Fruit fly (Drosophila melanogaster) whole organism, embryonic: ENCODE data around the gene Prx2.

ENCODE experiments used
- Aef1 ChIP-seq: fragments of 200-800 bp; sonication (Bioruptor generic); IDR thresholded peaks from 3 replicates; pipeline ENCODE4 v1.3.6; 2022; ENCODE audit warnings: missing biosample characterization, missing genetic modification characterization
- Atf3 ChIP-seq: fragments of 200-800 bp; sonication (Bioruptor generic); optimal IDR thresholded peaks from 3 replicates; lab custom pipeline; 2016; ENCODE audit warnings: missing biosample characterization, missing genetic modification characterization
- CG10462 ChIP-seq: fragments of 200-800 bp; sonication (Bioruptor generic); optimal IDR thresholded peaks from 2 replicates; lab custom pipeline; 2016; ENCODE audit warnings: missing biosample characterization, missing genetic modification characterization
- CG10565 ChIP-seq: fragments of 200-800 bp; sonication (Bioruptor generic); optimal IDR thresholded peaks from 3 replicates; lab custom pipeline; 2016; ENCODE audit warnings: missing biosample characterization, mild to moderate bottlenecking, missing genetic modification characterization
- CG11504 ChIP-seq: fragments of 200-800 bp; sonication (Bioruptor generic); optimal IDR thresholded peaks from 3 replicates; lab custom pipeline; 2019; ENCODE audit warnings: missing biosample characterization, mild to moderate bottlenecking, missing genetic modification characterization, moderate library complexity
- CG11560 ChIP-seq: fragments of 200-800 bp; sonication (Bioruptor generic); IDR thresholded peaks from 3 replicates; pipeline ENCODE4 v1.3.6; 2022; ENCODE audit warnings: missing biosample characterization, missing genetic modification characterization
- CG12219 ChIP-seq: fragments of 200-800 bp; sonication (Bioruptor generic); optimal IDR thresholded peaks from 3 replicates; lab custom pipeline; 2018; ENCODE audit warnings: missing biosample characterization, mild to moderate bottlenecking, missing genetic modification characterization
- CG14965 ChIP-seq: fragments of 200-800 bp; sonication (Bioruptor generic); optimal IDR thresholded peaks from 2 replicates; lab custom pipeline; 2016; ENCODE audit warnings: missing biosample characterization, missing genetic modification characterization, borderline replicate concordance
- CG1603 ChIP-seq: fragments of 200-800 bp; sonication (Bioruptor generic); optimal IDR thresholded peaks from 2 replicates; lab custom pipeline; 2019; ENCODE audit warnings: missing biosample characterization, mild to moderate bottlenecking, missing genetic modification characterization, moderate library complexity
- CG1647 ChIP-seq: fragments of 200-800 bp; sonication (Bioruptor generic); optimal IDR thresholded peaks from 3 replicates; lab custom pipeline; 2016; ENCODE audit warnings: missing biosample characterization, missing genetic modification characterization
- CG16815 ChIP-seq: fragments of 200-800 bp; sonication (Bioruptor generic); optimal IDR thresholded peaks from 3 replicates; lab custom pipeline; 2017; ENCODE audit warnings: missing biosample characterization, mild to moderate bottlenecking, missing genetic modification characterization
- CG2712 ChIP-seq: fragments of 200-800 bp; optimal IDR thresholded peaks from 3 replicates; lab custom pipeline; 2019; ENCODE audit warnings: missing biosample characterization, mild to moderate bottlenecking, missing genetic modification characterization, moderate library complexity
- CG2889 ChIP-seq: fragments of 200-800 bp; sonication (Bioruptor generic); IDR thresholded peaks from 3 replicates; pipeline ENCODE4 v1.3.6; 2022; ENCODE audit warnings: missing biosample characterization, missing genetic modification characterization
- CG3281 ChIP-seq: fragments of 200-800 bp; sonication (Bioruptor generic); optimal IDR thresholded peaks from 3 replicates; lab custom pipeline; 2017; ENCODE audit warnings: missing biosample characterization, mild to moderate bottlenecking, missing genetic modification characterization
- CG4404 ChIP-seq: fragments of 200-800 bp; sonication (Bioruptor generic); IDR thresholded peaks from 2 replicates; pipeline ENCODE4 v1.3.6; 2022; ENCODE audit warnings: missing biosample characterization, missing genetic modification characterization
- CG5180 ChIP-seq: fragments of 200-800 bp; sonication (Bioruptor generic); optimal IDR thresholded peaks from 3 replicates; lab custom pipeline; 2017; ENCODE audit warnings: missing biosample characterization, missing genetic modification characterization, mild to moderate bottlenecking, moderate library complexity, missing genetic modification reagents
- CG8388 ChIP-seq: fragments of 200-800 bp; sonication (Bioruptor generic); optimal IDR thresholded peaks from 2 replicates; lab custom pipeline; 2019; ENCODE audit warnings: missing biosample characterization, mild to moderate bottlenecking, missing genetic modification characterization, moderate library complexity
- CG8478 ChIP-seq: fragments of >200 bp; optimal IDR thresholded peaks from 2 replicates; lab custom pipeline; 2018
- E2f1 ChIP-seq: fragments of 200-800 bp; sonication (Bioruptor generic); IDR thresholded peaks from 2 replicates; pipeline ENCODE4 v1.3.6; 2022; ENCODE audit warnings: missing biosample characterization, missing genetic modification characterization
- Elba2 ChIP-seq: fragments of 200-800 bp; sonication (Bioruptor generic); optimal IDR thresholded peaks from 3 replicates; lab custom pipeline; 2016; ENCODE audit warnings: missing biosample characterization, missing genetic modification characterization
- Fer1 ChIP-seq: fragments of 200-800 bp; sonication (Bioruptor generic); optimal IDR thresholded peaks from 2 replicates; lab custom pipeline; 2017; ENCODE audit warnings: missing biosample characterization, mild to moderate bottlenecking, missing genetic modification characterization
- Hr78 ChIP-seq, 2 experiments: fragments of 200-800 bp in 1 of 2; fragments of >200 bp in 1 of 2; sonication (Bioruptor generic) in 1 of 2; optimal IDR thresholded peaks; 2 replicates each; lab custom pipeline; 2017 to 2019; ENCODE audit warnings: missing biosample characterization in 2 of 2, missing genetic modification characterization in 2 of 2, mild to moderate bottlenecking in 1 of 2, moderate library complexity in 1 of 2
- Lim3 ChIP-seq: fragments of 200-800 bp; sonication (Bioruptor generic); IDR thresholded peaks from 2 replicates; pipeline ENCODE4 v1.3.6; 2022; ENCODE audit warnings: missing biosample characterization, missing genetic modification characterization
- MESR4 ChIP-seq: fragments of 200-800 bp; sonication (Bioruptor generic); optimal IDR thresholded peaks from 2 replicates; lab custom pipeline; 2018; ENCODE audit warnings: missing biosample characterization, mild to moderate bottlenecking, missing genetic modification characterization, moderate library complexity
- Mad ChIP-seq: fragments of 200-800 bp; sonication (Bioruptor generic); optimal IDR thresholded peaks from 2 replicates; lab custom pipeline; 2016; ENCODE audit warnings: missing biosample characterization, missing genetic modification characterization
- Med ChIP-seq: fragments of 200-800 bp; sonication (Bioruptor generic); peaks from one replicate; lab custom pipeline; 2016; ENCODE audit warnings: missing biosample characterization, missing genetic modification characterization, mild to moderate bottlenecking, inconsistent platforms, moderate library complexity
- Poxn ChIP-seq: fragments of 200-800 bp; sonication (Bioruptor generic); IDR thresholded peaks from 2 replicates; pipeline ENCODE4 v1.3.6; 2022; ENCODE audit warnings: missing biosample characterization, missing genetic modification characterization
- Sin3A ChIP-seq: fragments of >200 bp; optimal IDR thresholded peaks from 2 replicates; lab custom pipeline; 2018
- Sox100B ChIP-seq: fragments of 200-800 bp; sonication (Bioruptor generic); optimal IDR thresholded peaks from 3 replicates; lab custom pipeline; 2018; ENCODE audit warnings: missing biosample characterization, mild to moderate bottlenecking, missing genetic modification characterization
- Spps ChIP-seq: fragments of 200-800 bp; sonication (Bioruptor generic); optimal IDR thresholded peaks from 2 replicates; lab custom pipeline; 2018; ENCODE audit warnings: missing biosample characterization, mild to moderate bottlenecking, missing genetic modification characterization
- al ChIP-seq: fragments of 200-800 bp; sonication (Bioruptor generic); IDR thresholded peaks from 2 replicates; pipeline ENCODE4 v1.3.6; 2022; ENCODE audit warnings: missing biosample characterization, missing genetic modification characterization
- amos ChIP-seq: fragments of 200-800 bp; sonication (Bioruptor generic); IDR thresholded peaks from 2 replicates; pipeline ENCODE4 v1.3.6; 2022; ENCODE audit warnings: missing biosample characterization, missing genetic modification characterization; ENCODE audit not compliant: partially characterized antibody
- aop ChIP-seq: fragments of 200-800 bp; sonication (Bioruptor generic); IDR thresholded peaks from 2 replicates; pipeline ENCODE4 v1.3.6; 2022; ENCODE audit warnings: missing biosample characterization, missing genetic modification characterization
- corto ChIP-seq: fragments of 200-800 bp; sonication (Bioruptor generic); optimal IDR thresholded peaks from 2 replicates; lab custom pipeline; 2016; ENCODE audit warnings: missing biosample characterization, mild to moderate bottlenecking, missing genetic modification characterization, moderate library complexity
- crc ChIP-seq: fragments of 200-800 bp; sonication (Bioruptor generic); optimal IDR thresholded peaks from 2 replicates; lab custom pipeline; 2016; ENCODE audit warnings: missing biosample characterization, missing genetic modification characterization
- dan ChIP-seq: fragments of 200-800 bp; sonication (Bioruptor generic); IDR thresholded peaks from 2 replicates; pipeline ENCODE4 v1.3.6; 2022; ENCODE audit warnings: missing biosample characterization, missing genetic modification characterization
- danr ChIP-seq: fragments of 200-800 bp; sonication (Bioruptor generic); IDR thresholded peaks from 2 replicates; pipeline ENCODE4 v1.3.6; 2022; ENCODE audit warnings: missing biosample characterization, missing genetic modification characterization
- fd102C ChIP-seq: fragments of 200-800 bp; sonication (Bioruptor generic); optimal IDR thresholded peaks from 2 replicates; lab custom pipeline; 2018; ENCODE audit warnings: missing biosample characterization, mild to moderate bottlenecking, missing genetic modification characterization, moderate library complexity
- fru ChIP-seq: fragments of >200 bp; optimal IDR thresholded peaks from 2 replicates; lab custom pipeline; 2017
- fu2 ChIP-seq: fragments of 200-800 bp; sonication (Bioruptor generic); optimal IDR thresholded peaks from 2 replicates; lab custom pipeline; 2016; ENCODE audit warnings: missing biosample characterization, missing genetic modification characterization
- gem ChIP-seq: fragments of 200-800 bp; sonication (Bioruptor generic); optimal IDR thresholded peaks from 2 replicates; lab custom pipeline; 2019; ENCODE audit warnings: missing biosample characterization, mild to moderate bottlenecking, missing genetic modification characterization, moderate library complexity
- grn ChIP-seq: fragments of 200-800 bp; sonication (Bioruptor generic); optimal IDR thresholded peaks from 3 replicates; lab custom pipeline; 2017; ENCODE audit warnings: missing biosample characterization, missing genetic modification characterization
- jing ChIP-seq: fragments of 200-800 bp; sonication (Bioruptor generic); optimal IDR thresholded peaks from 2 replicates; lab custom pipeline; 2018; ENCODE audit warnings: missing biosample characterization, mild to moderate bottlenecking, missing genetic modification characterization
- mirr ChIP-seq: fragments of 200-800 bp; sonication (Bioruptor generic); optimal IDR thresholded peaks from 3 replicates; lab custom pipeline; 2018; ENCODE audit warnings: missing biosample characterization, mild to moderate bottlenecking, missing genetic modification characterization
- mld ChIP-seq: fragments of 200-800 bp; sonication (Bioruptor generic); IDR thresholded peaks from 3 replicates; pipeline ENCODE4 v1.3.6; 2022; ENCODE audit warnings: missing biosample characterization, missing genetic modification characterization; ENCODE audit not compliant: partially characterized antibody
- pb ChIP-seq: fragments of 200-800 bp; sonication (Bioruptor generic); optimal IDR thresholded peaks from 3 replicates; lab custom pipeline; 2016; ENCODE audit warnings: missing biosample characterization, missing genetic modification characterization
- pzg ChIP-seq: fragments of 200-800 bp; sonication (Bioruptor generic); optimal IDR thresholded peaks from 3 replicates; lab custom pipeline; 2018; ENCODE audit warnings: missing biosample characterization, mild to moderate bottlenecking, missing genetic modification characterization, moderate library complexity
- salm ChIP-seq: fragments of 200-800 bp; sonication (Bioruptor generic); optimal IDR thresholded peaks from 2 replicates; lab custom pipeline; 2018; ENCODE audit warnings: missing biosample characterization, mild to moderate bottlenecking, missing genetic modification characterization
- sc ChIP-seq, 3 experiments: fragments of >200 bp in 2 of 3; fragments of 200-800 bp in 1 of 3; sonication (Bioruptor generic) in 1 of 3; optimal IDR thresholded peaks; 2 replicates in 2 of 3; 3 replicates in 1 of 3; lab custom pipeline; 2017; ENCODE audit warnings: mild to moderate bottlenecking in 1 of 3, missing biosample characterization in 1 of 3, missing genetic modification characterization in 1 of 3, missing genetic modification reagents in 1 of 3
- vnd ChIP-seq: fragments of 200-800 bp; sonication (Bioruptor generic); IDR thresholded peaks from 3 replicates; pipeline ENCODE4 v1.3.6; 2022; ENCODE audit warnings: missing biosample characterization, missing genetic modification characterization; ENCODE audit not compliant: partially characterized antibody
- yki ChIP-seq: fragments of >200 bp; optimal IDR thresholded peaks from 3 replicates; lab custom pipeline; 2018

The Prx2 gene

DNA sequence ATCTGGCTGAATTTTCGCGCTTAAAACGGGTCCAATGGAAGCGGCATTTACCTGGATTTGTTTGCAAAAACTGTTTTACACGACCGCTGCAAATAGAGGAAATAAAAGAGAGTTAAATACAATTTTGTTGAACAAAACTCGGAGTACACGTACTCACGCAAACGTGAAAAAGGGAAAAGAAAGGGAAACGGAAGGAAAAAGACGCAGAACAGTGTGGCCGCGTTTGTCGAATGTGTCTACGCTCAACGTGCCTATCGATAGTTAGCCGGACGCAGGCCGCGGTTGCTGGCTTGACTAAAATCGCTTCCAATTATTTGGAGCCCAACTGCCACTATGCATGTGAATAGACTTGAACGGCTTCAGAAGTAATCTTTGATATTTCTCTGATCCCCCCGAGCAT lies 7.8 kb downstream of the Prx2 start, which contains the start of gene RpS15Aa (continued):
- TF ChIP-seq gem (tag; lab: Kevin White, UChicago) = peak; percentile 24
- TF ChIP-seq Sin3A (lab: Kevin White, UChicago) = peak; percentile 21
- no peak for TF ChIP-seq sc (optimal IDR thresholded peaks at IDR 0.05; lab: Kevin White, UChicago)
- TF ChIP-seq sc (GFP tag; optimal IDR thresholded peaks at IDR 0.05; lab: Kevin White, UChicago) = peak; percentile 22
- TF ChIP-seq fu2 = peak; percentile 44
- peak; percentile 48 for TF ChIP-seq fd102C (GFP tag; lab: Kevin White, UChicago)
- peak; percentile 54; the same call in 1 of the 3 replicates for TF ChIP-seq CG2889 (GFP tag; lab: Robert Waterston, UW)
- peak; percentile 45; the same call in 1 of the 2 replicates for TF ChIP-seq danr (GFP tag; lab: Robert Waterston, UW)
- TF ChIP-seq Med (GFP tag; lab: Kevin White, UChicago) = peak; percentile 98
- TF ChIP-seq CG5180 (GFP tag; lab: Kevin White, UChicago) = peak; percentile 65
- TF ChIP-seq al (GFP tag; lab: Robert Waterston, UW) = peak; percentile 80
- peak; percentile 59 for TF ChIP-seq E2f1 (GFP tag; lab: Robert Waterston, UW)
- TF ChIP-seq CG11504 (tag; lab: Kevin White, UChicago) = peak; percentile 55
- peak; percentile 56 for TF ChIP-seq crc (GFP tag; lab: Kevin White, UChicago)
- TF ChIP-seq aop (GFP tag; lab: Robert Waterston, UW) = 0 out of 2 replicates have a peak, but pooled peaks have one; percentile 36
- peak; percentile 41 for TF ChIP-seq CG8388 (GFP tag; lab: Kevin White, UChicago)
- no peak for TF ChIP-seq corto (GFP tag; lab: Kevin White, UChicago)
- 0 out of 2 replicates have a peak, but pooled peaks have one; percentile 21 for TF ChIP-seq CG4404 (GFP tag; lab: Robert Waterston, UW)
- peak; percentile 89 for TF ChIP-seq MESR4 (GFP tag; lab: Kevin White, UChicago)
- TF ChIP-seq Lim3 = peak; percentile 38; the same call in 1 of the 2 replicates
- TF ChIP-seq CG10462 (GFP tag; lab: Kevin White, UChicago) = no peak
- TF ChIP-seq CG1647 = peak; percentile 62
- TF ChIP-seq Fer1 = peak; percentile 83
- peak; percentile 68 for TF ChIP-seq CG2712 (tag; lab: Kevin White, UChicago)
- TF ChIP-seq Elba2 (GFP tag; lab: Kevin White, UChicago) = no peak
- TF ChIP-seq CG11560 (tag; lab: Robert Waterston, UW) = peak; percentile 75
- TF ChIP-seq CG3281 = peak; percentile 81
- peak; percentile 50 for TF ChIP-seq CG16815 (GFP tag; lab: Kevin White, UChicago)
- peak; percentile 23 for TF ChIP-seq Spps (tag; lab: Kevin White, UChicago)
- peak; percentile 53 for TF ChIP-seq CG14965 (GFP tag; lab: Kevin White, UChicago)
- peak; percentile 82 for TF ChIP-seq mirr (GFP tag; lab: Kevin White, UChicago)
- TF ChIP-seq amos (GFP tag; lab: Robert Waterston, UW) = peak; percentile 81
- TF ChIP-seq vnd (GFP tag; lab: Robert Waterston, UW) = peak; percentile 32; the same call in 1 of the 3 replicates
- TF ChIP-seq CG10565 (GFP tag; lab: Kevin White, UChicago) = peak; percentile 14
- peak; percentile 66 for TF ChIP-seq CG12219 (GFP tag; lab: Kevin White, UChicago)
- TF ChIP-seq jing (GFP tag; lab: Kevin White, UChicago) = no peak
- peak; percentile 1 for TF ChIP-seq yki (lab: Kevin White, UChicago)
- TF ChIP-seq salm (tag; lab: Kevin White, UChicago) = peak; percentile 58
- peak; percentile 41 for TF ChIP-seq Sox100B (GFP tag; lab: Kevin White, UChicago)
- TF ChIP-seq Poxn (GFP tag; lab: Robert Waterston, UW) = 0 out of 2 replicates have a peak, but pooled peaks have one; percentile 15
- peak; percentile 79 for TF ChIP-seq pzg (GFP tag; lab: Kevin White, UChicago)
- peak; percentile 67 for TF ChIP-seq Aef1 (GFP tag; lab: Robert Waterston, UW)
- TF ChIP-seq Atf3 (GFP tag; lab: Kevin White, UChicago) = peak; percentile 61
- peak; percentile 85 for TF ChIP-seq CG1603 (tag; lab: Kevin White, UChicago)
- peak; percentile 77 for TF ChIP-seq pb (GFP tag; lab: Kevin White, UChicago)
- no peak for TF ChIP-seq fru
- no peak for TF ChIP-seq Hr78 (GFP tag; optimal IDR thresholded peaks at IDR 0.05; lab: Kevin White, UChicago)
- TF ChIP-seq dan = no peak
- no peak for TF ChIP-seq CG8478
- peak; percentile 81 for TF ChIP-seq Mad (GFP tag; lab: Kevin White, UChicago)
- TF ChIP-seq mld (GFP tag; lab: Robert Waterston, UW) = 0 out of 3 replicates have a peak, but pooled peaks have one; percentile 52
- TF ChIP-seq grn = peak; percentile 34
